Worm (Caenorhabditis elegans): ENCODE measurements around the gene Y47C4A.1.

ce11 chrX:309076-309475 is 23.1 kb upstream of the Y47C4A.1 start:
- no peak for TF ChIP-seq dao-5 (tag; optimal IDR thresholded peaks at IDR 0.05)
- no peak for TF ChIP-seq W03F9.2 (tag; optimal IDR thresholded peaks at IDR 0.05)

Measured in whole organism, L4/young adult.